Fruit fly (Drosophila melanogaster): Measurements from ENCODE around the gene CG31373.
A peak's percentile ranks its signal among the peaks of the same experiment; 100 is the strongest.

The CG31373 gene

dm6 chr3R:10684284-10684683 lies 24.9 kb downstream of the CG31373 start (continued):
- TF ChIP-seq emc (GFP tag; optimal IDR thresholded peaks at IDR 0.05) (no peak), chn (GFP tag; optimal IDR thresholded peaks at IDR 0.05) (peak; percentile 52), CG1603 (tag; optimal IDR thresholded peaks at IDR 0.05) (peak; percentile 76), ci (GFP tag; IDR thresholded peaks at IDR 0.05) (peak; percentile 88), tap (tag; optimal IDR thresholded peaks at IDR 0.05) (peak; percentile 72), CG17385 (GFP tag; optimal IDR thresholded peaks at IDR 0.05) (peak; percentile 60), BEAF-32 (GFP tag; optimal IDR thresholded peaks at IDR 0.05) (no peak), jigr1 (GFP tag; IDR thresholded peaks at IDR 0.05) (peak; percentile 54; the same call in 1 of the 3 replicates), CG8924 (tag; optimal IDR thresholded peaks at IDR 0.05) (peak; percentile 53), CG10959 (GFP tag; IDR thresholded peaks at IDR 0.05) (no peak; the same call in 1 of the 2 replicates), cas (GFP tag; IDR thresholded peaks at IDR 0.05) (no peak), CG8944 (GFP tag; optimal IDR thresholded peaks at IDR 0.05) (peak; percentile 55), CG10565 (GFP tag; optimal IDR thresholded peaks at IDR 0.05) (no peak), cad (GFP tag; optimal IDR thresholded peaks at IDR 0.05) (no peak), Kr (GFP tag; optimal IDR thresholded peaks at IDR 0.05) (no peak), CG17802 (tag; optimal IDR thresholded peaks at IDR 0.05) (peak; percentile 41), HLH3B (GFP tag; IDR thresholded peaks at IDR 0.05) (peak; percentile 80), CG18599 (GFP tag; optimal IDR thresholded peaks at IDR 0.05) (peak; percentile 60), otp (GFP tag; IDR thresholded peaks at IDR 0.05) (0 out of 3 replicates have a peak, but pooled peaks have one; percentile 47), Hsf (GFP tag; optimal IDR thresholded peaks at IDR 0.05) (peak; percentile 33), CG13775 (GFP tag; optimal IDR thresholded peaks at IDR 0.05) (no peak), B-H2 (GFP tag; optimal IDR thresholded peaks at IDR 0.05) (no peak), CG6791 (GFP tag; IDR thresholded peaks at IDR 0.05; ENCODE audit: partially characterized antibody) (no peak), Ada2b (GFP tag; IDR thresholded peaks at IDR 0.05) (no peak), CG1602 (GFP tag; optimal IDR thresholded peaks at IDR 0.05) (peak; percentile 22), lab (GFP tag; optimal IDR thresholded peaks at IDR 0.05) (peak; percentile 81), ap (GFP tag; IDR thresholded peaks at IDR 0.05) (peak; percentile 56; the same call in 1 of the 2 replicates), CG2202 (tag; optimal IDR thresholded peaks at IDR 0.05) (no peak), pros (GFP tag; optimal IDR thresholded peaks at IDR 0.05) (no peak), CG12104 (GFP tag; optimal IDR thresholded peaks at IDR 0.05) (peak; percentile 40), CG4424 (GFP tag; optimal IDR thresholded peaks at IDR 0.05) (peak; percentile 65), bcd (GFP tag; optimal IDR thresholded peaks at IDR 0.05) (peak; percentile 69), eve (GFP tag; optimal IDR thresholded peaks at IDR 0.05) (peak in 1 of 2 experiments; percentile 87), HmgZ (tag; optimal IDR thresholded peaks at IDR 0.05) (no peak), grn (GFP tag; optimal IDR thresholded peaks at IDR 0.05) (no peak), CG10979 (tag; optimal IDR thresholded peaks at IDR 0.05) (peak; percentile 56), CG9727 (GFP tag; optimal IDR thresholded peaks at IDR 0.05) (peak; percentile 30), CG10209 (GFP tag; optimal IDR thresholded peaks at IDR 0.05) (peak; percentile 46), Awh (GFP tag; IDR thresholded peaks at IDR 0.05) (peak; percentile 82), nom (GFP tag; optimal IDR thresholded peaks at IDR 0.05) (no peak), Sox100B (GFP tag; optimal IDR thresholded peaks at IDR 0.05) (peak; percentile 69), wdn (GFP tag; IDR thresholded peaks at IDR 0.05) (no peak), Eip74EF (GFP tag; optimal IDR thresholded peaks at IDR 0.05) (peak in 1 of 2 experiments; percentile 58), crol (GFP tag; IDR thresholded peaks at IDR 0.05) (peak; percentile 35; the same call in 1 of the 2 replicates), wek (GFP tag; optimal IDR thresholded peaks at IDR 0.05) (peak; percentile 13), unpg (GFP tag; optimal IDR thresholded peaks at IDR 0.05) (peak; percentile 71), ash1 (GFP tag; optimal IDR thresholded peaks at IDR 0.05) (no peak), CG34422 (GFP tag; IDR thresholded peaks at IDR 0.05) (no peak; the same call in 2 of the 3 replicates), CG11398 (GFP tag; optimal IDR thresholded peaks at IDR 0.05) (peak; percentile 44), CG2199 (GFP tag; IDR thresholded peaks at IDR 0.05) (peak; percentile 63; the same call in 1 of the 3 replicates)

Data from whole organism, embryonic.